Fruit fly (Drosophila melanogaster) whole organism, embryonic: Measurements from ENCODE around the gene Fit2.

Experiments used
- Ada2b ChIP-seq: fragments of 200-800 bp; sonication (Bioruptor generic); IDR thresholded peaks from 2 replicates; pipeline ENCODE4 v1.3.6; 2022; ENCODE audit warnings: missing biosample characterization, missing genetic modification characterization
- CG12299 ChIP-seq: fragments of 200-800 bp; sonication (Bioruptor generic); optimal IDR thresholded peaks from 2 replicates; lab custom pipeline; 2018; ENCODE audit warnings: missing biosample characterization, mild to moderate bottlenecking, missing genetic modification characterization
- CG14014 ChIP-seq: fragments of 200-800 bp; sonication (Bioruptor generic); IDR thresholded peaks from 2 replicates; pipeline ENCODE4 v1.3.6; 2022; ENCODE audit warnings: missing biosample characterization, missing genetic modification characterization
- CG15514 ChIP-seq: fragments of 200-800 bp; sonication (Bioruptor generic); optimal IDR thresholded peaks from 3 replicates; lab custom pipeline; 2017; ENCODE audit warnings: missing biosample characterization, missing genetic modification characterization, mild to moderate bottlenecking, moderate library complexity, missing genetic modification reagents
- CG15601 ChIP-seq: fragments of 200-800 bp; sonication (Bioruptor generic); optimal IDR thresholded peaks from 3 replicates; lab custom pipeline; 2019; ENCODE audit warnings: missing biosample characterization, mild to moderate bottlenecking, missing genetic modification characterization, moderate library complexity
- CG1603 ChIP-seq: fragments of 200-800 bp; sonication (Bioruptor generic); optimal IDR thresholded peaks from 2 replicates; lab custom pipeline; 2019; ENCODE audit warnings: missing biosample characterization, mild to moderate bottlenecking, missing genetic modification characterization, moderate library complexity
- CG30431 ChIP-seq: fragments of 200-800 bp; sonication (Bioruptor generic); optimal IDR thresholded peaks from 2 replicates; lab custom pipeline; 2017; ENCODE audit warnings: missing biosample characterization, missing genetic modification characterization
- CG31224 ChIP-seq: fragments of 200-800 bp; sonication (Bioruptor generic); IDR thresholded peaks from 2 replicates; pipeline ENCODE4 v1.3.6; 2022; ENCODE audit warnings: missing biosample characterization, missing genetic modification characterization
- CG34376 ChIP-seq: fragments of 200-800 bp; sonication (Bioruptor generic); optimal IDR thresholded peaks from 2 replicates; lab custom pipeline; 2018; ENCODE audit warnings: missing biosample characterization, mild to moderate bottlenecking, missing genetic modification characterization
- CG34422 ChIP-seq: fragments of 200-800 bp; sonication (Bioruptor generic); IDR thresholded peaks from 3 replicates; pipeline ENCODE4 v1.3.6; 2022; ENCODE audit warnings: missing biosample characterization, missing genetic modification characterization
- CG3726 ChIP-seq: fragments of 200-800 bp; sonication (Bioruptor generic); IDR thresholded peaks from 3 replicates; pipeline ENCODE4, ENCODE4 v1.3.6; 2022; ENCODE audit warnings: missing biosample characterization, missing genetic modification characterization
- CG9727 ChIP-seq: fragments of 200-800 bp; sonication (Bioruptor generic); optimal IDR thresholded peaks from 3 replicates; lab custom pipeline; 2017; ENCODE audit warnings: missing biosample characterization, mild to moderate bottlenecking, missing genetic modification characterization
- CG9932 ChIP-seq: fragments of 200-800 bp; sonication (Bioruptor generic); IDR thresholded peaks from 2 replicates; pipeline ENCODE4 v1.3.6; 2022; ENCODE audit warnings: missing biosample characterization, missing genetic modification characterization
- D19B ChIP-seq: fragments of 200-800 bp; sonication (Bioruptor generic); optimal IDR thresholded peaks from 2 replicates; lab custom pipeline; 2017; ENCODE audit warnings: missing biosample characterization, mild to moderate bottlenecking, missing genetic modification characterization
- Dll ChIP-seq: fragments of 200-800 bp; sonication (Bioruptor generic); IDR thresholded peaks from 4 replicates; pipeline ENCODE4 v1.3.6; 2022; ENCODE audit warnings: missing biosample characterization, missing genetic modification characterization; ENCODE audit not compliant: partially characterized antibody
- Elba2 ChIP-seq: fragments of 200-800 bp; sonication (Bioruptor generic); optimal IDR thresholded peaks from 3 replicates; lab custom pipeline; 2016; ENCODE audit warnings: missing biosample characterization, missing genetic modification characterization
- GATAe ChIP-seq: fragments of 200-800 bp; sonication (Bioruptor generic); conservative IDR thresholded peaks from 2 replicates; pipeline ENCODE4 v1.3.6; 2022; ENCODE audit warnings: missing biosample characterization, missing genetic modification characterization
- HmgZ ChIP-seq: fragments of 200-800 bp; sonication (Bioruptor generic); optimal IDR thresholded peaks from 2 replicates; lab custom pipeline; 2018; ENCODE audit warnings: missing biosample characterization, mild to moderate bottlenecking, missing genetic modification characterization
- Lim3 ChIP-seq: fragments of 200-800 bp; sonication (Bioruptor generic); IDR thresholded peaks from 2 replicates; pipeline ENCODE4 v1.3.6; 2022; ENCODE audit warnings: missing biosample characterization, missing genetic modification characterization
- Med ChIP-seq: fragments of 200-800 bp; sonication (Bioruptor generic); peaks from one replicate; lab custom pipeline; 2016; ENCODE audit warnings: missing biosample characterization, missing genetic modification characterization, mild to moderate bottlenecking, inconsistent platforms, moderate library complexity
- ac ChIP-seq: fragments of 200-800 bp; sonication (Bioruptor generic); optimal IDR thresholded peaks from 3 replicates; lab custom pipeline; 2017; ENCODE audit warnings: missing biosample characterization, mild to moderate bottlenecking, missing genetic modification characterization
- ase ChIP-seq: fragments of 200-800 bp; sonication (Bioruptor generic); IDR thresholded peaks from 3 replicates; pipeline ENCODE4 v1.3.6; 2022; ENCODE audit warnings: missing biosample characterization, missing genetic modification characterization
- bcd ChIP-seq: fragments of 200-800 bp; sonication (Bioruptor generic); optimal IDR thresholded peaks from 2 replicates; lab custom pipeline; 2017; ENCODE audit warnings: missing biosample characterization, mild to moderate bottlenecking, missing genetic modification characterization
- chinmo ChIP-seq: fragments of 200-800 bp; sonication (Bioruptor generic); IDR thresholded peaks from 4 replicates; pipeline ENCODE4 v1.3.6; 2022; ENCODE audit warnings: missing biosample characterization, missing genetic modification characterization; ENCODE audit not compliant: partially characterized antibody
- chm ChIP-seq: fragments of 200-800 bp; sonication (Bioruptor generic); IDR thresholded peaks from 2 replicates; pipeline ENCODE4 v1.3.6; 2022; ENCODE audit warnings: missing biosample characterization, missing genetic modification characterization
- crol ChIP-seq: fragments of 200-800 bp; sonication (Bioruptor generic); IDR thresholded peaks from 2 replicates; pipeline ENCODE4 v1.3.6; 2022; ENCODE audit warnings: missing biosample characterization, missing genetic modification characterization
- eve ChIP-seq, 2 experiments: fragments of >200 bp; optimal IDR thresholded peaks; 2 replicates each; lab custom pipeline; 2017; ENCODE audit warnings: missing biosample characterization in 2 of 2, missing genetic modification characterization in 2 of 2
- exex ChIP-seq: fragments of 200-800 bp; sonication (Bioruptor generic); optimal IDR thresholded peaks from 4 replicates; lab custom pipeline; 2018; ENCODE audit warnings: missing biosample characterization, mild to moderate bottlenecking, missing genetic modification characterization, moderate library complexity
- fd102C ChIP-seq: fragments of 200-800 bp; sonication (Bioruptor generic); optimal IDR thresholded peaks from 2 replicates; lab custom pipeline; 2018; ENCODE audit warnings: missing biosample characterization, mild to moderate bottlenecking, missing genetic modification characterization, moderate library complexity
- grn ChIP-seq: fragments of 200-800 bp; sonication (Bioruptor generic); optimal IDR thresholded peaks from 3 replicates; lab custom pipeline; 2017; ENCODE audit warnings: missing biosample characterization, missing genetic modification characterization
- gro ChIP-seq: fragments of 200-800 bp; sonication (Bioruptor generic); optimal IDR thresholded peaks from 2 replicates; lab custom pipeline; 2016; ENCODE audit warnings: missing biosample characterization, missing genetic modification characterization
- lab ChIP-seq: fragments of 200-800 bp; sonication (Bioruptor generic); optimal IDR thresholded peaks from 3 replicates; lab custom pipeline; 2017; ENCODE audit warnings: missing biosample characterization, missing genetic modification characterization, mild to moderate bottlenecking, moderate library complexity, missing genetic modification reagents
- luna ChIP-seq: fragments of 200-800 bp; sonication (Bioruptor generic); optimal IDR thresholded peaks from 2 replicates; lab custom pipeline; 2016; ENCODE audit warnings: missing biosample characterization, missing genetic modification characterization
- mirr ChIP-seq: fragments of 200-800 bp; sonication (Bioruptor generic); optimal IDR thresholded peaks from 3 replicates; lab custom pipeline; 2018; ENCODE audit warnings: missing biosample characterization, mild to moderate bottlenecking, missing genetic modification characterization
- nau ChIP-seq: fragments of 200-800 bp; sonication (Bioruptor generic); optimal IDR thresholded peaks from 3 replicates; lab custom pipeline; 2017; ENCODE audit warnings: missing biosample characterization, mild to moderate bottlenecking, missing genetic modification characterization, missing genetic modification reagents
- sd ChIP-seq: fragments of 200-800 bp; sonication (Bioruptor generic); optimal IDR thresholded peaks from 3 replicates; lab custom pipeline; 2018; ENCODE audit warnings: missing biosample characterization, mild to moderate bottlenecking, missing genetic modification characterization, moderate library complexity
- sens ChIP-seq: fragments of 200-800 bp; sonication (Bioruptor generic); peaks from one replicate; lab custom pipeline; 2016; ENCODE audit warnings: missing biosample characterization, missing genetic modification characterization
- sens-2 ChIP-seq: fragments of 200-800 bp; sonication (Bioruptor generic); IDR thresholded peaks from 2 replicates; pipeline ENCODE4 v1.3.6; 2022; ENCODE audit warnings: missing biosample characterization, missing genetic modification characterization
- shn ChIP-seq: fragments of 200-800 bp; sonication (Bioruptor generic); optimal IDR thresholded peaks from 3 replicates; lab custom pipeline; 2016; ENCODE audit warnings: missing biosample characterization, missing genetic modification characterization
- sug ChIP-seq: fragments of 200-800 bp; optimal IDR thresholded peaks from 2 replicates; lab custom pipeline; 2019; ENCODE audit warnings: missing biosample characterization, mild to moderate bottlenecking, missing genetic modification characterization, moderate library complexity
- tna ChIP-seq: fragments of 200-800 bp; sonication (Bioruptor generic); IDR thresholded peaks from 2 replicates; pipeline ENCODE4 v1.3.6; 2022; ENCODE audit warnings: missing biosample characterization, missing genetic modification characterization; ENCODE audit not compliant: partially characterized antibody
- trem ChIP-seq: fragments of 200-800 bp; optimal IDR thresholded peaks from 3 replicates; lab custom pipeline; 2019; ENCODE audit warnings: missing biosample characterization, mild to moderate bottlenecking, missing genetic modification characterization, moderate library complexity
- vnd ChIP-seq: fragments of 200-800 bp; sonication (Bioruptor generic); IDR thresholded peaks from 3 replicates; pipeline ENCODE4 v1.3.6; 2022; ENCODE audit warnings: missing biosample characterization, missing genetic modification characterization; ENCODE audit not compliant: partially characterized antibody
- z ChIP-seq: fragments of 200-800 bp; sonication (Bioruptor generic); IDR thresholded peaks from 3 replicates; pipeline ENCODE4 v1.3.6; 2022; ENCODE audit warnings: missing biosample characterization, missing genetic modification characterization

Fit2 gene

dm6 chr3L:16984813-16985387, 39.2 kb upstream of the Fit2 start:
- TF ChIP-seq mirr (GFP tag; lab: Kevin White, UChicago): peak; percentile 83
- no peak for TF ChIP-seq CG14014 (GFP tag; lab: Robert Waterston, UW)
- peak; percentile 74; the same call in 1 of the 4 replicates for TF ChIP-seq chinmo (GFP tag; lab: Robert Waterston, UW)
- TF ChIP-seq z (GFP tag; lab: Robert Waterston, UW): peak; percentile 70; the same call in 1 of the 3 replicates
- TF ChIP-seq CG9932 (GFP tag; lab: Robert Waterston, UW): no peak
- no peak for TF ChIP-seq CG1603
- peak; percentile 73 for TF ChIP-seq sens
- peak; percentile 65 for TF ChIP-seq sug (tag; lab: Kevin White, UChicago)
- peak; percentile 16 for TF ChIP-seq D19B (GFP tag; lab: Kevin White, UChicago)
- TF ChIP-seq CG3726 (GFP tag; lab: Robert Waterston, UW): 0 out of 3 replicates have a peak, but pooled peaks have one; percentile 12
- TF ChIP-seq CG12299: no peak
- peak; percentile 52 for TF ChIP-seq Med
- TF ChIP-seq shn (GFP tag; lab: Kevin White, UChicago): no peak
- TF ChIP-seq exex (tag; lab: Kevin White, UChicago): peak; percentile 96
- peak; percentile 18 for TF ChIP-seq CG34376 (GFP tag; lab: Kevin White, UChicago)
- TF ChIP-seq sd (tag; lab: Kevin White, UChicago): peak; percentile 61
- TF ChIP-seq chm (GFP tag; lab: Robert Waterston, UW): 0 out of 2 replicates have a peak, but pooled peaks have one; percentile 7
- no peak for TF ChIP-seq Elba2
- TF ChIP-seq CG30431 (GFP tag; lab: Kevin White, UChicago): no peak
- TF ChIP-seq vnd: peak; percentile 53; the same call in 2 of the 3 replicates
- no peak for TF ChIP-seq nau (GFP tag; lab: Kevin White, UChicago)
- TF ChIP-seq CG34422: no peak
- no peak for TF ChIP-seq luna (GFP tag; lab: Kevin White, UChicago)
- no peak for TF ChIP-seq tna (GFP tag; lab: Robert Waterston, UW)
- no peak for TF ChIP-seq ase (GFP tag; lab: Robert Waterston, UW)
- TF ChIP-seq grn (GFP tag; lab: Kevin White, UChicago): peak; percentile 95
- peak; percentile 77 for TF ChIP-seq GATAe (GFP tag; lab: Robert Waterston, UW)
- TF ChIP-seq CG31224 (GFP tag; lab: Robert Waterston, UW): peak; percentile 50; the same call in 1 of the 2 replicates
- TF ChIP-seq crol (GFP tag; lab: Robert Waterston, UW): no peak
- TF ChIP-seq HmgZ (tag; lab: Kevin White, UChicago): peak; percentile 19
- TF ChIP-seq trem (tag; lab: Kevin White, UChicago): no peak
- TF ChIP-seq Dll: no peak
- no peak for TF ChIP-seq fd102C (GFP tag; lab: Kevin White, UChicago)
- TF ChIP-seq gro (GFP tag; lab: Kevin White, UChicago): peak; percentile 23
- TF ChIP-seq sens-2 (GFP tag; lab: Robert Waterston, UW): 0 out of 2 replicates have a peak, but pooled peaks have one; percentile 30
- no peak for TF ChIP-seq Ada2b (GFP tag; lab: Robert Waterston, UW)
- TF ChIP-seq CG15601 (tag; lab: Kevin White, UChicago): peak; percentile 91
- no peak for TF ChIP-seq ac
- peak in 1 of 2 experiments; percentile 64 for TF ChIP-seq eve (GFP tag; optimal IDR thresholded peaks at IDR 0.05; lab: Kevin White, UChicago)
- TF ChIP-seq Lim3: peak; percentile 29; the same call in 1 of the 2 replicates
- peak; percentile 70 for TF ChIP-seq lab
- no peak for TF ChIP-seq CG15514 (GFP tag; lab: Kevin White, UChicago)
- TF ChIP-seq CG9727 (GFP tag; lab: Kevin White, UChicago): no peak
- TF ChIP-seq bcd: no peak
